Fruit fly (Drosophila melanogaster): ENCODE data around the gene Karl.
A peak's percentile ranks its signal among the peaks of the same experiment; 100 is the strongest.

The Karl gene

dm6 chrX:11816434-11816948, 29.3 kb downstream of the Karl start, which contains the start of the genes CG1578 and rudhira (continued):
- TF ChIP-seq cwo (GFP tag; optimal IDR thresholded peaks at IDR 0.05) (no peak), mirr (GFP tag; optimal IDR thresholded peaks at IDR 0.05) (no peak), CG11560 (tag; IDR thresholded peaks at IDR 0.05) (no peak), dpn (GFP tag; optimal IDR thresholded peaks at IDR 0.05) (no peak), sqz (GFP tag; optimal IDR thresholded peaks at IDR 0.05) (peak; percentile 46), Ets97D (GFP tag; optimal IDR thresholded peaks at IDR 0.05) (peak; percentile 46), vvl (GFP tag; IDR thresholded peaks at IDR 0.05) (peak; percentile 8; the same call in 1 of the 2 replicates), Bteb2 (GFP tag; optimal IDR thresholded peaks at IDR 0.05) (no peak), CG7357 (GFP tag; IDR thresholded peaks at IDR 0.05) (no peak), gsb (GFP tag; IDR thresholded peaks at IDR 0.05) (no peak), mld (GFP tag; IDR thresholded peaks at IDR 0.05; ENCODE audit: partially characterized antibody) (no peak), CG10274 (GFP tag; optimal IDR thresholded peaks at IDR 0.05) (no peak), Sin3A (optimal IDR thresholded peaks at IDR 0.05) (peak; percentile 39), Ptx1 (GFP tag; IDR thresholded peaks at IDR 0.05) (no peak), Ravus (GFP tag; IDR thresholded peaks at IDR 0.05) (no peak), CG13123 (GFP tag; optimal IDR thresholded peaks at IDR 0.05) (no peak), Drgx (GFP tag; IDR thresholded peaks at IDR 0.05) (no peak), otp (GFP tag; IDR thresholded peaks at IDR 0.05) (no peak), sim (GFP tag; IDR thresholded peaks at IDR 0.05) (no peak), Gsc (GFP tag; IDR thresholded peaks at IDR 0.05) (no peak), caup (GFP tag; optimal IDR thresholded peaks at IDR 0.05; ENCODE audit: severe bottlenecking) (no peak), Atf-2 (GFP tag; optimal IDR thresholded peaks at IDR 0.05) (no peak), odd (GFP tag; optimal IDR thresholded peaks at IDR 0.05) (no peak), PHDP (tag; optimal IDR thresholded peaks at IDR 0.05) (no peak), CG13424 (tag; optimal IDR thresholded peaks at IDR 0.05) (no peak), ftz-f1 (GFP tag; optimal IDR thresholded peaks at IDR 0.05) (peak; percentile 71), slou (GFP tag; optimal IDR thresholded peaks at IDR 0.05) (no peak), BEAF-32 (GFP tag; optimal IDR thresholded peaks at IDR 0.05) (peak; percentile 52), gem (tag; optimal IDR thresholded peaks at IDR 0.05) (no peak), CG3726 (GFP tag; IDR thresholded peaks at IDR 0.05) (no peak), CG12769 (tag; optimal IDR thresholded peaks at IDR 0.05) (no peak), Doc2 (GFP tag; IDR thresholded peaks at IDR 0.05) (no peak), CG13894 (tag; optimal IDR thresholded peaks at IDR 0.05) (no peak), CG12104 (GFP tag; optimal IDR thresholded peaks at IDR 0.05) (no peak), corto (GFP tag; optimal IDR thresholded peaks at IDR 0.05) (no peak), aop (GFP tag; IDR thresholded peaks at IDR 0.05) (no peak), Lpt (GFP tag; optimal IDR thresholded peaks at IDR 0.05) (no peak), Hr78 (GFP tag; optimal IDR thresholded peaks at IDR 0.05) (no peak), Sox100B (GFP tag; optimal IDR thresholded peaks at IDR 0.05) (no peak), CG10654 (GFP tag; optimal IDR thresholded peaks at IDR 0.05) (no peak), CG6254 (GFP tag; optimal IDR thresholded peaks at IDR 0.05) (no peak), HmgZ (tag; optimal IDR thresholded peaks at IDR 0.05) (no peak), D19B (GFP tag; optimal IDR thresholded peaks at IDR 0.05) (no peak), Hmr (GFP tag; optimal IDR thresholded peaks at IDR 0.05) (peak; percentile 67), trem (tag; optimal IDR thresholded peaks at IDR 0.05) (peak; percentile 24), maf-S (GFP tag; optimal IDR thresholded peaks at IDR 0.05) (no peak), Meics (GFP tag; optimal IDR thresholded peaks at IDR 0.05) (peak; percentile 21), ham (GFP tag; IDR thresholded peaks at IDR 0.05) (no peak), CG5180 (GFP tag; optimal IDR thresholded peaks at IDR 0.05) (no peak), gce (GFP tag; IDR thresholded peaks at IDR 0.05) (no peak), sisA (GFP tag; IDR thresholded peaks at IDR 0.05) (no peak), Dll (GFP tag; IDR thresholded peaks at IDR 0.05; ENCODE audit: partially characterized antibody) (no peak)
